Fruit fly (Drosophila melanogaster) whole organism, embryonic: ENCODE data around the gene CG46387.

Experiments used
- Blimp-1 ChIP-seq: fragments of 200-800 bp; sonication (Bioruptor generic); optimal IDR thresholded peaks from 3 replicates; lab custom pipeline; 2018; ENCODE audit warnings: missing biosample characterization, missing genetic modification characterization, mild to moderate bottlenecking, moderate library complexity, missing genetic modification reagents
- C15 ChIP-seq: fragments of 200-800 bp; sonication (Bioruptor generic); IDR thresholded peaks from 3 replicates; pipeline ENCODE4 v1.3.6; 2022; ENCODE audit warnings: missing biosample characterization, missing genetic modification characterization
- CG10267 ChIP-seq: fragments of 200-800 bp; sonication (Bioruptor generic); optimal IDR thresholded peaks from 2 replicates; lab custom pipeline; 2018; ENCODE audit warnings: missing biosample characterization, mild to moderate bottlenecking, missing genetic modification characterization, moderate library complexity
- CG11085 ChIP-seq: fragments of 200-800 bp; sonication (Bioruptor generic); IDR thresholded peaks from 2 replicates; pipeline ENCODE4 v1.3.6; 2022; ENCODE audit warnings: missing biosample characterization, missing genetic modification characterization
- CG14860 ChIP-seq: fragments of 200-800 bp; sonication (Bioruptor generic); IDR thresholded peaks from 3 replicates; pipeline ENCODE4 v1.3.6; 2022; ENCODE audit warnings: missing biosample characterization, missing genetic modification characterization; ENCODE audit not compliant: partially characterized antibody
- CG16863 ChIP-seq: fragments of 200-800 bp; sonication (Bioruptor generic); optimal IDR thresholded peaks from 3 replicates; lab custom pipeline; 2016; ENCODE audit warnings: missing biosample characterization, missing genetic modification characterization
- CG18764 ChIP-seq: fragments of 200-800 bp; sonication (Bioruptor generic); optimal IDR thresholded peaks from 3 replicates; lab custom pipeline; 2016; ENCODE audit warnings: missing biosample characterization, missing genetic modification characterization
- CG2116 ChIP-seq: fragments of 200-800 bp; sonication (Bioruptor generic); optimal IDR thresholded peaks from 3 replicates; lab custom pipeline; 2018; ENCODE audit warnings: missing biosample characterization, mild to moderate bottlenecking, missing genetic modification characterization
- CG2889 ChIP-seq: fragments of 200-800 bp; sonication (Bioruptor generic); IDR thresholded peaks from 3 replicates; pipeline ENCODE4 v1.3.6; 2022; ENCODE audit warnings: missing biosample characterization, missing genetic modification characterization
- CG42726 ChIP-seq: fragments of 200-800 bp; sonication (Bioruptor generic); IDR thresholded peaks from 2 replicates; pipeline ENCODE4 v1.3.6; 2022; ENCODE audit warnings: missing biosample characterization, missing genetic modification characterization; ENCODE audit not compliant: partially characterized antibody
- CG4730 ChIP-seq: fragments of 200-800 bp; sonication (Bioruptor generic); IDR thresholded peaks from 2 replicates; pipeline ENCODE4 v1.3.6; 2022; ENCODE audit warnings: missing biosample characterization, missing genetic modification characterization
- CG4854 ChIP-seq: fragments of 200-800 bp; sonication (Bioruptor generic); optimal IDR thresholded peaks from 2 replicates; lab custom pipeline; 2016; ENCODE audit warnings: missing biosample characterization, missing genetic modification characterization, inconsistent platforms
- CG5180 ChIP-seq: fragments of 200-800 bp; sonication (Bioruptor generic); optimal IDR thresholded peaks from 3 replicates; lab custom pipeline; 2017; ENCODE audit warnings: missing biosample characterization, missing genetic modification characterization, mild to moderate bottlenecking, moderate library complexity, missing genetic modification reagents
- CG6272 ChIP-seq: fragments of 200-800 bp; sonication (Bioruptor generic); IDR thresholded peaks from 2 replicates; pipeline ENCODE4 v1.3.6; 2022; ENCODE audit warnings: missing biosample characterization, missing genetic modification characterization
- CG7839 ChIP-seq: fragments of 200-800 bp; sonication (Bioruptor generic); optimal IDR thresholded peaks from 3 replicates; lab custom pipeline; 2018; ENCODE audit warnings: missing biosample characterization, mild to moderate bottlenecking, missing genetic modification characterization, moderate library complexity
- CG7963 ChIP-seq: fragments of 200-800 bp; sonication (Bioruptor generic); IDR thresholded peaks from 3 replicates; pipeline ENCODE4 v1.3.6; 2022; ENCODE audit warnings: missing biosample characterization, missing genetic modification characterization; ENCODE audit not compliant: partially characterized antibody
- CG8089 ChIP-seq: fragments of 200-800 bp; sonication (Bioruptor generic); optimal IDR thresholded peaks from 3 replicates; lab custom pipeline; 2016; ENCODE audit warnings: missing biosample characterization, missing genetic modification characterization
- CG9797 ChIP-seq: fragments of 200-800 bp; sonication (Bioruptor generic); optimal IDR thresholded peaks from 3 replicates; lab custom pipeline; 2018; ENCODE audit warnings: missing biosample characterization, mild to moderate bottlenecking, missing genetic modification characterization
- Doc3 ChIP-seq: fragments of 200-800 bp; sonication (Bioruptor generic); IDR thresholded peaks from 3 replicates; pipeline ENCODE4 v1.3.6; 2022; ENCODE audit warnings: missing biosample characterization, missing genetic modification characterization; ENCODE audit not compliant: partially characterized antibody
- Eip74EF ChIP-seq, 2 experiments: fragments of 200-800 bp in 1 of 2; fragments of >200 bp in 1 of 2; sonication (Bioruptor generic) in 1 of 2; optimal IDR thresholded peaks; 2 replicates each; lab custom pipeline; 2017 to 2019; ENCODE audit warnings: missing biosample characterization in 2 of 2, missing genetic modification characterization in 2 of 2, mild to moderate bottlenecking in 1 of 2, moderate library complexity in 1 of 2
- GATAe ChIP-seq: fragments of 200-800 bp; sonication (Bioruptor generic); conservative IDR thresholded peaks from 2 replicates; pipeline ENCODE4 v1.3.6; 2022; ENCODE audit warnings: missing biosample characterization, missing genetic modification characterization
- Lim3 ChIP-seq: fragments of 200-800 bp; sonication (Bioruptor generic); IDR thresholded peaks from 2 replicates; pipeline ENCODE4 v1.3.6; 2022; ENCODE audit warnings: missing biosample characterization, missing genetic modification characterization
- NFAT ChIP-seq: fragments of 200-800 bp; sonication (Bioruptor generic); IDR thresholded peaks from 2 replicates; pipeline ENCODE4 v1.3.6; 2022; ENCODE audit warnings: missing biosample characterization, missing genetic modification characterization
- Nf-YA ChIP-seq: fragments of 200-800 bp; sonication (Bioruptor generic); IDR thresholded peaks from 2 replicates; pipeline ENCODE4 v1.3.6; 2022; ENCODE audit warnings: missing biosample characterization, missing genetic modification characterization
- Ravus ChIP-seq: fragments of 200-800 bp; sonication (Bioruptor generic); IDR thresholded peaks from 2 replicates; pipeline ENCODE4 v1.3.6; 2022; ENCODE audit warnings: missing biosample characterization, missing genetic modification characterization
- Side ChIP-seq: fragments of 200-800 bp; sonication (Bioruptor generic); optimal IDR thresholded peaks from 2 replicates; lab custom pipeline; 2016; ENCODE audit warnings: missing biosample characterization, missing genetic modification characterization
- Sox102F ChIP-seq: fragments of 200-800 bp; sonication (Bioruptor generic); optimal IDR thresholded peaks from 2 replicates; lab custom pipeline; 2018; ENCODE audit warnings: missing biosample characterization, mild to moderate bottlenecking, missing genetic modification characterization, moderate library complexity
- Sry-β ChIP-seq: fragments of 200-800 bp; sonication (Bioruptor generic); optimal IDR thresholded peaks from 2 replicates; lab custom pipeline; 2018; ENCODE audit warnings: missing biosample characterization, mild to moderate bottlenecking, missing genetic modification characterization, moderate library complexity
- YL-1 ChIP-seq: fragments of 200-800 bp; sonication (Bioruptor generic); optimal IDR thresholded peaks from 3 replicates; lab custom pipeline; 2017; ENCODE audit warnings: missing biosample characterization, mild to moderate bottlenecking, missing genetic modification characterization
- bowl ChIP-seq: fragments of 200-800 bp; sonication (Bioruptor generic); IDR thresholded peaks from 2 replicates; pipeline ENCODE4 v1.3.6; 2022; ENCODE audit warnings: missing biosample characterization, missing genetic modification characterization
- cg ChIP-seq: fragments of 200-800 bp; sonication (Bioruptor generic); optimal IDR thresholded peaks from 3 replicates; lab custom pipeline; 2019; ENCODE audit warnings: missing biosample characterization, mild to moderate bottlenecking, missing genetic modification characterization, moderate library complexity
- da ChIP-seq: fragments of 200-800 bp; sonication (Bioruptor generic); optimal IDR thresholded peaks from 2 replicates; lab custom pipeline; 2016; ENCODE audit warnings: missing biosample characterization, missing genetic modification characterization
- ems ChIP-seq: fragments of 200-800 bp; sonication (Bioruptor generic); optimal IDR thresholded peaks from 3 replicates; lab custom pipeline; 2016; ENCODE audit warnings: missing biosample characterization, missing genetic modification characterization
- fd3F ChIP-seq: fragments of 200-800 bp; sonication (Bioruptor generic); optimal IDR thresholded peaks from 2 replicates; lab custom pipeline; 2018; ENCODE audit warnings: missing biosample characterization, mild to moderate bottlenecking, missing genetic modification characterization, moderate library complexity
- h ChIP-seq: fragments of >200 bp; optimal IDR thresholded peaks from 2 replicates; lab custom pipeline; 2017
- kay ChIP-seq: fragments of 200-800 bp; sonication (Bioruptor generic); optimal IDR thresholded peaks from 2 replicates; lab custom pipeline; 2016; ENCODE audit warnings: missing biosample characterization, missing genetic modification characterization
- lab ChIP-seq: fragments of 200-800 bp; sonication (Bioruptor generic); optimal IDR thresholded peaks from 3 replicates; lab custom pipeline; 2017; ENCODE audit warnings: missing biosample characterization, missing genetic modification characterization, mild to moderate bottlenecking, moderate library complexity, missing genetic modification reagents
- lola ChIP-seq, 3 experiments: fragments of >200 bp in 2 of 3; fragments of 200-800 bp in 1 of 3; sonication (Bioruptor generic) in 1 of 3; optimal IDR thresholded peaks; 2 replicates each; lab custom pipeline; 2017 to 2019; ENCODE audit warnings: missing biosample characterization in 3 of 3, missing genetic modification characterization in 3 of 3, mild to moderate bottlenecking in 1 of 3, moderate library complexity in 1 of 3
- org-1 ChIP-seq: fragments of 200-800 bp; sonication (Bioruptor generic); optimal IDR thresholded peaks from 2 replicates; lab custom pipeline; 2017; ENCODE audit warnings: missing biosample characterization, missing genetic modification characterization
- peb ChIP-seq: fragments of 200-800 bp; sonication (Bioruptor generic); IDR thresholded peaks from 2 replicates; pipeline ENCODE4 v1.3.6; 2022; ENCODE audit warnings: missing biosample characterization, missing genetic modification characterization
- rib ChIP-seq: fragments of 200-800 bp; sonication (Bioruptor generic); IDR thresholded peaks from 2 replicates; pipeline ENCODE4 v1.3.6; 2022; ENCODE audit warnings: missing biosample characterization, missing genetic modification characterization
- sisA ChIP-seq: fragments of 200-800 bp; sonication (Bioruptor generic); IDR thresholded peaks from 2 replicates; pipeline ENCODE4 v1.3.6; 2022; ENCODE audit warnings: missing biosample characterization, missing genetic modification characterization
- tio ChIP-seq: fragments of 200-800 bp; sonication (Bioruptor generic); optimal IDR thresholded peaks from 2 replicates; lab custom pipeline; 2017; ENCODE audit warnings: missing biosample characterization, missing genetic modification characterization, inconsistent platforms
- tll ChIP-seq, 2 experiments: fragments of 200-800 bp in 1 of 2; fragments of >200 bp in 1 of 2; sonication (Bioruptor generic) in 1 of 2; optimal IDR thresholded peaks; 2 replicates each; lab custom pipeline; 2017 to 2019; ENCODE audit warnings: missing biosample characterization in 2 of 2, missing genetic modification characterization in 2 of 2, mild to moderate bottlenecking in 1 of 2, moderate library complexity in 1 of 2
- toy ChIP-seq: fragments of 200-800 bp; sonication (Bioruptor generic); IDR thresholded peaks from 2 replicates; pipeline ENCODE4 v1.3.6; 2022; ENCODE audit warnings: missing biosample characterization, missing genetic modification characterization
- tup ChIP-seq: fragments of 200-800 bp; sonication (Bioruptor generic); optimal IDR thresholded peaks from 2 replicates; lab custom pipeline; 2016; ENCODE audit warnings: missing biosample characterization, mild to moderate bottlenecking, missing genetic modification characterization, moderate library complexity
- wek ChIP-seq: fragments of 200-800 bp; sonication (Bioruptor generic); optimal IDR thresholded peaks from 3 replicates; lab custom pipeline; 2018; ENCODE audit warnings: missing biosample characterization, mild to moderate bottlenecking, missing genetic modification characterization, moderate library complexity
- zen2 ChIP-seq: fragments of 200-800 bp; sonication (Bioruptor generic); IDR thresholded peaks from 3 replicates; pipeline ENCODE4 v1.3.6; 2022; ENCODE audit warnings: missing biosample characterization, missing genetic modification characterization; ENCODE audit not compliant: partially characterized antibody

Gene CG46387

DNA sequence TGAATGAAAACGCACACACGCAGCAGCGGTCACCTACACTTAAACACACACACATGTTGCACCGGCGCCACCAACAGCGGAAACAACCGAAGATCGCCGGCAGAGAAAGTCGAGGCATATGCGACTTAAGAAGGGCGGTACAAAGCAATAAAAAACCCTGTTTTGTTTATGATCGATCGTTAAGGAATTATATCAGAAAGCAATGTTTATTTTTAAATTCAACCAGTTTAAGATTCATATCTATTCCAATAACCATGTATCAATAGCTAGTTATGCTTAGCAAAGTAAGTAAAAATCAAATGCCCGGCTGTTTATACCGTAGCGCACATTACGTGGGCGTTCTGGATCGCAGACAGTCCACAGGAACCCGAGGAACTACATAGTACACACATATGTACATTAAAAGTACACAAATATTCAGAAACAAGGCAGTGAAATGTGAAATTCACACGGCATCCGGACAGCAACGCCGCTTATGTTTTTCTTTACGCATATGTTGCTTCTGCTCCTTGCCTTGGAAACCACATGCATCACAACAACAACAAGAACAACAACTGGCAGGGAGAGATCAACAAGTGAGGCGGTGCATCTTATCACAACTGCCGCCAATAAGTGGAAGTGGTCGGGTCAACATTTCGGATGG is 42.5 kb upstream of the CG46387 start (continued):
- TF ChIP-seq CG16863 (GFP tag; lab: Kevin White, UChicago) (peak; percentile 97), CG14860 (GFP tag; lab: Robert Waterston, UW) (no peak), CG5180 (peak; percentile 92), zen2 (no peak), Lim3 (GFP tag; lab: Robert Waterston, UW) (peak; percentile 87; the same call in 1 of the 2 replicates), Ravus (GFP tag; lab: Robert Waterston, UW) (peak; percentile 81), CG8089 (GFP tag; lab: Kevin White, UChicago) (peak; percentile 97), peb (GFP tag; lab: Robert Waterston, UW) (peak; percentile 97), Doc3 (GFP tag; lab: Robert Waterston, UW) (no peak), Side (GFP tag; lab: Kevin White, UChicago) (peak; percentile 99), CG7963 (GFP tag; lab: Robert Waterston, UW) (no peak), CG6272 (GFP tag; lab: Robert Waterston, UW) (peak; percentile 96), org-1 (GFP tag; lab: Kevin White, UChicago) (peak; percentile 98), bowl (GFP tag; lab: Robert Waterston, UW) (peak; percentile 89), CG9797 (no peak), da (peak; percentile 88), tup (GFP tag; lab: Kevin White, UChicago) (peak; percentile 91), lab (GFP tag; lab: Kevin White, UChicago) (peak; percentile 97), tio (GFP tag; lab: Kevin White, UChicago) (peak; percentile 96), GATAe (peak; percentile 78), tll (GFP tag; optimal IDR thresholded peaks at IDR 0.05; lab: Kevin White, UChicago) (peak in 1 of 2 experiments; percentile 97), CG7839 (peak; percentile 96), CG2116 (GFP tag; lab: Kevin White, UChicago) (peak; percentile 60), CG10267 (tag; lab: Kevin White, UChicago) (peak; percentile 95), YL-1 (peak; percentile 54), CG18764 (GFP tag; lab: Kevin White, UChicago) (peak; percentile 95), rib (GFP tag; lab: Robert Waterston, UW) (peak; percentile 44), CG4730 (GFP tag; lab: Robert Waterston, UW) (peak; percentile 95), Eip74EF (GFP tag; optimal IDR thresholded peaks at IDR 0.05; lab: Kevin White, UChicago) (peak in 1 of 2 experiments; percentile 96), Sox102F (GFP tag; lab: Kevin White, UChicago) (peak; percentile 96), lola (GFP tag; optimal IDR thresholded peaks at IDR 0.05; lab: Kevin White, UChicago) (peak in 1 of 3 experiments; percentile 99), CG4854 (GFP tag; lab: Kevin White, UChicago) (peak; percentile 94), ems (GFP tag; lab: Kevin White, UChicago) (peak; percentile 98), kay (GFP tag; lab: Kevin White, UChicago) (peak; percentile 85), Sry-β (GFP tag; lab: Kevin White, UChicago) (peak; percentile 52), C15 (peak; percentile 86; the same call in 2 of the 3 replicates), Blimp-1 (peak; percentile 99), NFAT (GFP tag; lab: Robert Waterston, UW) (peak; percentile 90), toy (GFP tag; lab: Robert Waterston, UW) (peak; percentile 84), CG42726 (no peak), cg (GFP tag; lab: Kevin White, UChicago) (peak; percentile 88), Nf-YA (GFP tag; lab: Robert Waterston, UW) (peak; percentile 93), CG11085 (GFP tag; lab: Robert Waterston, UW) (peak; percentile 90), fd3F (GFP tag; lab: Kevin White, UChicago) (peak; percentile 76), sisA (GFP tag; lab: Robert Waterston, UW) (peak; percentile 96), wek (GFP tag; lab: Kevin White, UChicago) (peak; percentile 87), h (lab: Kevin White, UChicago) (no peak), CG2889 (GFP tag; lab: Robert Waterston, UW) (peak; percentile 91)
